Worm (Caenorhabditis elegans): Measurements from ENCODE around the gene F42G4.2.

Gene F42G4.2

DNA sequence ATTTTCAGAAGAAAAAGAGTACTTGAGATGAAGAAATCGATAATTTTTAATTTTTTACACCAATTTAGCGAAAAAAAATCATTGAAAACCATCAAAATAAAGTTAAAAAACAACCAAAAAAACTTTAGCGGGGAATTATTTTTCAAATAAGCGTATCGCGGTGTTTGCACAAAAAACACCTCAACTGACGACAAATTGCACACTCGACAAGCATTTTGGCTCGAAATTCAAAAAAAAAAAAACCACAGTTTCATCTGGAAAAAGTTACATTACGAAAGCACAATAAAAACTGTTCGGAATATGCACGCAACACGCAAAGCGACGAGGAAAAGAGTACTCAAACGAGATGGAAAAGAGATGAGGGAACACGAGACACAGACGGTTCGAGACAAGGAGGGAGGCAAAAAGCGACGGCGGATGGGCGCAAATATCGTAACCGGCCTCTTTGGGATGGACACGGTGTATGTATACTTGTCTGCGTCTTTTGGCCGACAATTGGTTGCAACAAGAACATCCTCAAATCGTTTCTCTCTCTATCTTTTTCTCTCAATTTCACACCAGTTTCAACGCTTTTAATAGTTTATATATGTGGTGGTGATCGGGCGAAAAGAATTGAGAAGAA, 17.0 kb upstream of the F42G4.2 start:
- no peak for TF ChIP-seq zip-2 (tag; optimal IDR thresholded peaks at IDR 0.05)
- TF ChIP-seq tag-97 (GFP tag; IDR thresholded peaks at IDR 0.05): no peak
- TF ChIP-seq ZK546.5 (tag; optimal IDR thresholded peaks at IDR 0.05): no peak
- peak; percentile 57 for TF ChIP-seq nhr-77 (tag; optimal IDR thresholded peaks at IDR 0.05)
- no peak for TF ChIP-seq saeg-2 (GFP tag; IDR thresholded peaks at IDR 0.05)
- no peak for TF ChIP-seq ceh-20 (GFP tag; IDR thresholded peaks at IDR 0.05)
- TF ChIP-seq madf-9 (GFP tag; conservative IDR thresholded peaks at IDR 0.05): no peak
- no peak for TF ChIP-seq Y5F2A.4 (GFP tag; optimal IDR thresholded peaks at IDR 0.05)
- peak; percentile 67 for TF ChIP-seq dve-1 (tag; optimal IDR thresholded peaks at IDR 0.05; ENCODE audit: insufficient read depth)
- TF ChIP-seq lim-7 (GFP tag; IDR thresholded peaks at IDR 0.05): no peak
- peak in 1 of 2 experiments; percentile 49 for TF ChIP-seq hif-1 (tag; optimal IDR thresholded peaks at IDR 0.05)
- peak; percentile 69 for TF ChIP-seq nhr-48 (tag; optimal IDR thresholded peaks at IDR 0.05)
- no peak for TF ChIP-seq F10B5.3 (tag; optimal IDR thresholded peaks at IDR 0.05)
- TF ChIP-seq F26F4.8 (GFP tag; conservative IDR thresholded peaks at IDR 0.05): no peak
- no peak for TF ChIP-seq ces-1 (GFP tag; optimal IDR thresholded peaks at IDR 0.05)
- TF ChIP-seq snpc-4 (tag; optimal IDR thresholded peaks at IDR 0.05): no peak
- TF ChIP-seq nhr-25 (tag; optimal IDR thresholded peaks at IDR 0.05; ENCODE audit: borderline replicate concordance, insufficient read depth): peak; percentile 82
- no peak for TF ChIP-seq daf-19 (GFP tag; conservative IDR thresholded peaks at IDR 0.05)
- no peak for TF ChIP-seq gei-8 (GFP tag; optimal IDR thresholded peaks at IDR 0.05)
- no peak for TF ChIP-seq unc-39 (tag; optimal IDR thresholded peaks at IDR 0.05)
- peak; percentile 66 for TF ChIP-seq nhr-28 (tag; optimal IDR thresholded peaks at IDR 0.05)
- TF ChIP-seq zfp-3 (GFP tag; conservative IDR thresholded peaks at IDR 0.05): no peak
- TF ChIP-seq rbr-2 (tag; optimal IDR thresholded peaks at IDR 0.05): peak; percentile 55
- no peak for TF ChIP-seq nhr-76 (tag; optimal IDR thresholded peaks at IDR 0.05)
- peak; percentile 40 for TF ChIP-seq dpl-1 (GFP tag; optimal IDR thresholded peaks at IDR 0.05)
- TF ChIP-seq hmg-1.1 (GFP tag; IDR thresholded peaks at IDR 0.05): peak; percentile 35; the same call in 1 of the 2 replicates
- no peak for TF ChIP-seq attf-4 (tag; optimal IDR thresholded peaks at IDR 0.05)
- TF ChIP-seq nhr-237 (tag; optimal IDR thresholded peaks at IDR 0.05): no peak
- no peak for TF ChIP-seq tra-1 (GFP tag; IDR thresholded peaks at IDR 0.05)
- no peak for TF ChIP-seq fkh-10 (GFP tag; optimal IDR thresholded peaks at IDR 0.05)
- TF ChIP-seq hlh-11 (tag; optimal IDR thresholded peaks at IDR 0.05): peak; percentile 75
- TF ChIP-seq lin-13 (GFP tag; optimal IDR thresholded peaks at IDR 0.05): no peak
- peak; percentile 16 for TF ChIP-seq aha-1 (tag)
- no peak for TF ChIP-seq ztf-11 (tag; optimal IDR thresholded peaks at IDR 0.05)
- TF ChIP-seq pqm-1 (tag; optimal IDR thresholded peaks at IDR 0.05): no peak
- TF ChIP-seq lin-15B (tag; optimal IDR thresholded peaks at IDR 0.05): no peak
- TF ChIP-seq zfp-2 (tag; optimal IDR thresholded peaks at IDR 0.05): no peak
- TF ChIP-seq snpc-1.2 (GFP tag; IDR thresholded peaks at IDR 0.05): no peak
- TF ChIP-seq sdz-12 (GFP tag; optimal IDR thresholded peaks at IDR 0.05): no peak
- TF ChIP-seq lin-1 (GFP tag; IDR thresholded peaks at IDR 0.05): no peak
- TF ChIP-seq nhr-111 (GFP tag; optimal IDR thresholded peaks at IDR 0.05): no peak
- TF ChIP-seq dmd-8 (GFP tag; IDR thresholded peaks at IDR 0.05): no peak
- TF ChIP-seq nhr-102 (tag; optimal IDR thresholded peaks at IDR 0.05): no peak
- no peak for TF ChIP-seq ZK337.2 (GFP tag; IDR thresholded peaks at IDR 0.05)
- TF ChIP-seq lsy-2 (tag; optimal IDR thresholded peaks at IDR 0.05): peak in 1 of 2 experiments; percentile 61
- no peak for TF ChIP-seq ceh-28 (tag; optimal IDR thresholded peaks at IDR 0.05)
- TF ChIP-seq aly-2 (tag; optimal IDR thresholded peaks at IDR 0.05): no peak
- no peak for TF ChIP-seq T26A8.4 (GFP tag; IDR thresholded peaks at IDR 0.05)
- TF ChIP-seq ztf-7 (tag; optimal IDR thresholded peaks at IDR 0.05): no peak
- TF ChIP-seq mes-2 (tag; optimal IDR thresholded peaks at IDR 0.05; ENCODE audit: poor library complexity, severe bottlenecking): peak; percentile 29
- no peak for TF ChIP-seq egl-27 (tag; optimal IDR thresholded peaks at IDR 0.05)
- no peak for TF ChIP-seq fos-1 (tag; optimal IDR thresholded peaks at IDR 0.05)

All from whole organism, L4 larva.